Fruit fly (Drosophila melanogaster) whole organism, embryonic: ENCODE results near the gene dlg1.
A peak's percentile ranks its signal among the peaks of the same experiment; 100 is the strongest.

Source experiments
- CG12104 ChIP-seq: fragments of 200-800 bp; sonication (Bioruptor generic); optimal IDR thresholded peaks from 3 replicates; lab custom pipeline; 2016; ENCODE audit warnings: missing biosample characterization, missing genetic modification characterization
- CG12236 ChIP-seq: fragments of 200-800 bp; sonication (Bioruptor generic); optimal IDR thresholded peaks from 2 replicates; lab custom pipeline; 2016; ENCODE audit warnings: missing biosample characterization, missing genetic modification characterization
- CG1233 ChIP-seq: fragments of 200-800 bp; sonication (Bioruptor generic); optimal IDR thresholded peaks from 4 replicates; lab custom pipeline; 2018; ENCODE audit warnings: missing biosample characterization, mild to moderate bottlenecking, missing genetic modification characterization
- CG12659 ChIP-seq: fragments of 200-800 bp; sonication (Bioruptor generic); optimal IDR thresholded peaks from 3 replicates; lab custom pipeline; 2017; ENCODE audit warnings: mild to moderate bottlenecking, missing biosample characterization, missing genetic modification reagents, missing genetic modification characterization
- CG13287 ChIP-seq: fragments of 200-800 bp; sonication (Bioruptor generic); IDR thresholded peaks from 2 replicates; pipeline ENCODE4 v1.3.6; 2022; ENCODE audit warnings: missing biosample characterization, missing genetic modification characterization; ENCODE audit not compliant: partially characterized antibody
- CG13624 ChIP-seq: fragments of 200-800 bp; sonication (Bioruptor generic); optimal IDR thresholded peaks from 2 replicates; lab custom pipeline; 2016; ENCODE audit warnings: missing biosample characterization, missing genetic modification characterization
- CG14667 ChIP-seq: fragments of 200-800 bp; sonication (Bioruptor generic); IDR thresholded peaks from 2 replicates; pipeline ENCODE4 v1.3.6; 2022; ENCODE audit warnings: missing biosample characterization, missing genetic modification characterization
- CG17802 ChIP-seq: fragments of 200-800 bp; sonication (Bioruptor generic); optimal IDR thresholded peaks from 2 replicates; lab custom pipeline; 2018; ENCODE audit warnings: missing biosample characterization, mild to moderate bottlenecking, missing genetic modification characterization, moderate library complexity
- CG1792 ChIP-seq: fragments of 200-800 bp; sonication (Bioruptor generic); optimal IDR thresholded peaks from 2 replicates; lab custom pipeline; 2016; ENCODE audit warnings: missing biosample characterization, missing genetic modification characterization
- CG18619 ChIP-seq: fragments of 200-800 bp; sonication (Bioruptor generic); optimal IDR thresholded peaks from 3 replicates; lab custom pipeline; 2017; ENCODE audit warnings: missing biosample characterization, mild to moderate bottlenecking, missing genetic modification characterization
- CG2889 ChIP-seq: fragments of 200-800 bp; sonication (Bioruptor generic); IDR thresholded peaks from 3 replicates; pipeline ENCODE4 v1.3.6; 2022; ENCODE audit warnings: missing biosample characterization, missing genetic modification characterization
- CG3163 ChIP-seq: fragments of 200-800 bp; sonication (Bioruptor generic); optimal IDR thresholded peaks from 3 replicates; lab custom pipeline; 2016; ENCODE audit warnings: missing biosample characterization, missing genetic modification characterization
- CG32772 ChIP-seq: fragments of 200-800 bp; sonication (Bioruptor generic); IDR thresholded peaks from 2 replicates; pipeline ENCODE4 v1.3.6; 2022; ENCODE audit warnings: missing biosample characterization, missing genetic modification characterization
- CG4707 ChIP-seq: fragments of 200-800 bp; sonication (Bioruptor generic); optimal IDR thresholded peaks from 2 replicates; lab custom pipeline; 2018; ENCODE audit warnings: missing biosample characterization, mild to moderate bottlenecking, missing genetic modification characterization, moderate library complexity
- CG4854 ChIP-seq: fragments of 200-800 bp; sonication (Bioruptor generic); optimal IDR thresholded peaks from 2 replicates; lab custom pipeline; 2016; ENCODE audit warnings: missing biosample characterization, missing genetic modification characterization, inconsistent platforms
- CG7786 ChIP-seq: fragments of 200-800 bp; sonication (Bioruptor generic); optimal IDR thresholded peaks from 2 replicates; lab custom pipeline; 2016; ENCODE audit warnings: missing biosample characterization, missing genetic modification characterization
- CG9876 ChIP-seq: fragments of 200-800 bp; sonication (Bioruptor generic); optimal IDR thresholded peaks from 2 replicates; lab custom pipeline; 2016; ENCODE audit warnings: missing biosample characterization, missing genetic modification characterization
- Drgx ChIP-seq: fragments of 200-800 bp; sonication (Bioruptor generic); IDR thresholded peaks from 2 replicates; pipeline ENCODE4 v1.3.6; 2022; ENCODE audit warnings: missing biosample characterization, missing genetic modification characterization
- Elba2 ChIP-seq: fragments of 200-800 bp; sonication (Bioruptor generic); optimal IDR thresholded peaks from 3 replicates; lab custom pipeline; 2016; ENCODE audit warnings: missing biosample characterization, missing genetic modification characterization
- Myb ChIP-seq: fragments of 200-800 bp; sonication (Bioruptor generic); optimal IDR thresholded peaks from 2 replicates; lab custom pipeline; 2016; ENCODE audit warnings: missing biosample characterization, missing genetic modification characterization
- Nf-YC ChIP-seq: fragments of 200-800 bp; optimal IDR thresholded peaks from 3 replicates; lab custom pipeline; 2019; ENCODE audit warnings: missing biosample characterization, mild to moderate bottlenecking, missing genetic modification characterization, moderate library complexity
- Sry-β ChIP-seq: fragments of 200-800 bp; sonication (Bioruptor generic); optimal IDR thresholded peaks from 2 replicates; lab custom pipeline; 2018; ENCODE audit warnings: missing biosample characterization, mild to moderate bottlenecking, missing genetic modification characterization, moderate library complexity
- bsh ChIP-seq, 2 experiments: fragments of 200-800 bp; sonication (Bioruptor generic); optimal IDR thresholded peaks; 2 replicates each; lab custom pipeline; 2017 to 2018; ENCODE audit warnings: mild to moderate bottlenecking in 2 of 2, missing biosample characterization in 2 of 2, missing genetic modification characterization in 2 of 2, moderate library complexity in 1 of 2
- cwo ChIP-seq: fragments of 200-800 bp; sonication (Bioruptor generic); optimal IDR thresholded peaks from 3 replicates; lab custom pipeline; 2017; ENCODE audit warnings: missing biosample characterization, missing genetic modification characterization, mild to moderate bottlenecking, moderate library complexity, missing genetic modification reagents
- disco-r ChIP-seq: fragments of 200-800 bp; sonication (Bioruptor generic); optimal IDR thresholded peaks from 2 replicates; lab custom pipeline; 2016; ENCODE audit warnings: missing biosample characterization, missing genetic modification characterization
- dysf ChIP-seq: fragments of 200-800 bp; sonication (Bioruptor generic); IDR thresholded peaks from 3 replicates; pipeline ENCODE4 v1.3.6; 2022; ENCODE audit warnings: missing biosample characterization, missing genetic modification characterization
- fru ChIP-seq: fragments of >200 bp; optimal IDR thresholded peaks from 2 replicates; lab custom pipeline; 2017
- gfzf ChIP-seq: fragments of 200-800 bp; sonication (Bioruptor generic); optimal IDR thresholded peaks from 2 replicates; lab custom pipeline; 2016; ENCODE audit warnings: missing biosample characterization, mild to moderate bottlenecking, missing genetic modification characterization, moderate library complexity
- hbn ChIP-seq: fragments of 200-800 bp; sonication (Bioruptor generic); IDR thresholded peaks from 2 replicates; pipeline ENCODE4 v1.3.6; 2022; ENCODE audit warnings: missing biosample characterization, missing genetic modification characterization; ENCODE audit not compliant: partially characterized antibody
- hkb ChIP-seq, 2 experiments: fragments of 200-800 bp in 1 of 2; fragments of >200 bp in 1 of 2; sonication (Bioruptor generic) in 1 of 2; IDR thresholded peaks in 1 of 2; optimal IDR thresholded peaks in 1 of 2; 2 replicates each; pipeline versions ENCODE4 v1.3.6 to Lab custom; 2017 to 2022; ENCODE audit warnings: missing biosample characterization in 1 of 2, missing genetic modification characterization in 1 of 2
- hth ChIP-seq: fragments of >200 bp; optimal IDR thresholded peaks from 2 replicates; lab custom pipeline; 2017; ENCODE audit warnings: inconsistent platforms
- kni ChIP-seq: fragments of 200-800 bp; sonication (Bioruptor generic); optimal IDR thresholded peaks from 3 replicates; lab custom pipeline; 2017; ENCODE audit warnings: mild to moderate bottlenecking, missing biosample characterization, missing genetic modification reagents, missing genetic modification characterization
- p53 ChIP-seq: fragments of 200-800 bp; sonication (Bioruptor generic); optimal IDR thresholded peaks from 2 replicates; lab custom pipeline; 2016; ENCODE audit warnings: missing biosample characterization, missing genetic modification characterization
- psq ChIP-seq: fragments of 200-800 bp; sonication (Bioruptor generic); optimal IDR thresholded peaks from 2 replicates; lab custom pipeline; 2017; ENCODE audit warnings: missing biosample characterization, missing genetic modification characterization
- sens ChIP-seq: fragments of 200-800 bp; sonication (Bioruptor generic); peaks from one replicate; lab custom pipeline; 2016; ENCODE audit warnings: missing biosample characterization, missing genetic modification characterization
- seq ChIP-seq: fragments of 200-800 bp; sonication (Bioruptor generic); IDR thresholded peaks from 2 replicates; pipeline ENCODE4 v1.3.6; 2022; ENCODE audit warnings: missing biosample characterization, missing genetic modification characterization
- sisA ChIP-seq: fragments of 200-800 bp; sonication (Bioruptor generic); IDR thresholded peaks from 2 replicates; pipeline ENCODE4 v1.3.6; 2022; ENCODE audit warnings: missing biosample characterization, missing genetic modification characterization
- sqz ChIP-seq: fragments of 200-800 bp; sonication (Bioruptor generic); optimal IDR thresholded peaks from 3 replicates; lab custom pipeline; 2018; ENCODE audit warnings: missing biosample characterization, mild to moderate bottlenecking, missing genetic modification characterization
- stwl ChIP-seq: fragments of 200-800 bp; sonication (Bioruptor generic); optimal IDR thresholded peaks from 3 replicates; lab custom pipeline; 2018; ENCODE audit warnings: missing biosample characterization, mild to moderate bottlenecking, missing genetic modification characterization, moderate library complexity
- tio ChIP-seq: fragments of 200-800 bp; sonication (Bioruptor generic); optimal IDR thresholded peaks from 2 replicates; lab custom pipeline; 2017; ENCODE audit warnings: missing biosample characterization, missing genetic modification characterization, inconsistent platforms
- unpg ChIP-seq: fragments of 200-800 bp; sonication (Bioruptor generic); optimal IDR thresholded peaks from 3 replicates; lab custom pipeline; 2018; ENCODE audit warnings: missing biosample characterization, mild to moderate bottlenecking, missing genetic modification characterization, moderate library complexity
- vvl ChIP-seq: fragments of 200-800 bp; sonication (Bioruptor generic); IDR thresholded peaks from 2 replicates; pipeline ENCODE4 v1.3.6; 2022; ENCODE audit warnings: missing biosample characterization, missing genetic modification characterization
- zfh1 ChIP-seq: fragments of 200-800 bp; sonication (Bioruptor generic); IDR thresholded peaks from 3 replicates; pipeline ENCODE4 v1.3.6; 2022; ENCODE audit warnings: missing biosample characterization, missing genetic modification characterization

Gene dlg1

dm6 chrX:11339868-11340548 is 29.5 kb upstream of the dlg1 start, which contains the start of the genes CG34348 and Kap3 (continued):
- TF ChIP-seq CG12236 (no peak), sqz (GFP tag; lab: Kevin White, UChicago) (peak; percentile 13), Drgx (GFP tag; lab: Robert Waterston, UW) (0 out of 2 replicates have a peak, but pooled peaks have one; percentile 25), sisA (GFP tag; lab: Robert Waterston, UW) (no peak), CG32772 (peak; percentile 27; the same call in 1 of the 2 replicates), kni (GFP tag; lab: Kevin White, UChicago) (no peak), CG4854 (GFP tag; lab: Kevin White, UChicago) (no peak), CG17802 (no peak), hth (lab: Kevin White, UChicago) (no peak), Elba2 (no peak), unpg (GFP tag; lab: Kevin White, UChicago) (no peak), vvl (GFP tag; lab: Robert Waterston, UW) (no peak), CG7786 (GFP tag; lab: Kevin White, UChicago) (no peak), Myb (GFP tag; lab: Kevin White, UChicago) (peak; percentile 9), CG1233 (GFP tag; lab: Kevin White, UChicago) (no peak), hbn (no peak), CG13624 (GFP tag; lab: Kevin White, UChicago) (no peak), zfh1 (GFP tag; lab: Robert Waterston, UW) (no peak), Sry-β (GFP tag; lab: Kevin White, UChicago) (no peak), tio (GFP tag; lab: Kevin White, UChicago) (no peak), cwo (GFP tag; lab: Kevin White, UChicago) (no peak), CG1792 (no peak), CG12104 (GFP tag; lab: Kevin White, UChicago) (no peak), fru (lab: Kevin White, UChicago) (no peak), gfzf (GFP tag; lab: Kevin White, UChicago) (peak; percentile 10), hkb (optimal IDR thresholded peaks at IDR 0.05; lab: Kevin White, UChicago) (no peak), hkb (GFP tag; IDR thresholded peaks at IDR 0.05; lab: Robert Waterston, UW) (no peak), seq (GFP tag; lab: Robert Waterston, UW) (no peak), dysf (GFP tag; lab: Robert Waterston, UW) (no peak), CG2889 (GFP tag; lab: Robert Waterston, UW) (no peak), bsh (GFP tag; optimal IDR thresholded peaks at IDR 0.05; lab: Kevin White, UChicago) (peak in 1 of 2 experiments; percentile 47), sens (GFP tag; lab: Kevin White, UChicago) (no peak), CG9876 (GFP tag; lab: Kevin White, UChicago) (no peak), CG14667 (GFP tag; lab: Robert Waterston, UW) (no peak), CG3163 (GFP tag; lab: Kevin White, UChicago) (no peak), Nf-YC (tag; lab: Kevin White, UChicago) (no peak), CG12659 (peak; percentile 23), p53 (GFP tag; lab: Kevin White, UChicago) (no peak), disco-r (GFP tag; lab: Kevin White, UChicago) (no peak), stwl (no peak), CG18619 (GFP tag; lab: Kevin White, UChicago) (no peak), CG4707 (GFP tag; lab: Kevin White, UChicago) (no peak), psq (GFP tag; lab: Kevin White, UChicago) (peak; percentile 82), CG13287 (GFP tag; lab: Robert Waterston, UW) (no peak)
